Worm (Caenorhabditis elegans) whole organism, midembryonic: ENCODE measurements around the gene srx-80.

ENCODE experiments used
- T22C8.4 ChIP-seq: fragments of 200-800 bp; sonication (Bioruptor generic); IDR thresholded peaks from 2 replicates; pipeline ENCODE4 v1.3.6; 2022; ENCODE audit warnings: missing genetic modification characterization, missing compliant biosample characterization
- cog-1 ChIP-seq: sonication (generic microtip); optimal IDR thresholded peaks from 2 replicates; lab custom pipeline; 2016; ENCODE audit warnings: missing genetic modification characterization, missing compliant biosample characterization
- flt-1 ChIP-seq: fragments of 200-800 bp; sonication (Bioruptor generic); IDR thresholded peaks from 2 replicates; pipeline ENCODE4 v1.3.6; 2022; ENCODE audit warnings: missing genetic modification characterization, missing compliant biosample characterization
- klf-2 ChIP-seq: fragments of 200-800 bp; sonication (Bioruptor generic); conservative IDR thresholded peaks from 2 replicates; pipeline ENCODE4 v1.3.6; 2022; ENCODE audit warnings: missing genetic modification reagents, missing genetic modification characterization, missing compliant biosample characterization
- med-1 ChIP-seq: sonication (generic microtip); optimal IDR thresholded peaks from 2 replicates; lab custom pipeline; 2017; ENCODE audit warnings: missing genetic modification characterization, mild to moderate bottlenecking, missing compliant biosample characterization, antibody characterized with exemption, missing genetic modification reagents; ENCODE audit not compliant: insufficient read depth
- tab-1 ChIP-seq: fragments of 200-800 bp; sonication (Bioruptor generic); IDR thresholded peaks from 2 replicates; pipeline ENCODE4 v1.3.6; 2022; ENCODE audit warnings: missing genetic modification characterization, missing compliant biosample characterization
- ztf-23 ChIP-seq: fragments of 200-800 bp; sonication (Bioruptor generic); IDR thresholded peaks from 2 replicates; pipeline ENCODE4 v1.3.6; 2022; ENCODE audit warnings: missing genetic modification reagents, missing genetic modification characterization, missing compliant biosample characterization
- ztf-29 ChIP-seq: fragments of 200-800 bp; sonication (Bioruptor generic); IDR thresholded peaks from 2 replicates; pipeline ENCODE4 v1.3.6; 2022; ENCODE audit warnings: missing genetic modification reagents, missing genetic modification characterization, missing compliant biosample characterization

ce11 chrV:11548914-11549406, 44.6 kb upstream of the srx-80 start, which contains the start of the genes F38B7.17 and F38B7.3:
- TF ChIP-seq klf-2 (GFP tag; lab: Robert Waterston, UW) (no peak), ztf-29 (GFP tag; lab: Robert Waterston, UW) (no peak), ztf-23 (GFP tag; lab: Robert Waterston, UW) (no peak), flt-1 (GFP tag; lab: Robert Waterston, UW) (no peak), T22C8.4 (GFP tag; lab: Robert Waterston, UW) (no peak), cog-1 (tag; lab: Kevin White, UChicago) (no peak), tab-1 (GFP tag; lab: Robert Waterston, UW) (no peak), med-1 (GFP tag; lab: Kevin White, UChicago) (no peak)
